Fruit fly (Drosophila melanogaster) whole organism, embryonic: Measurements from ENCODE around the gene CG31313.

Source experiments
- Antp ChIP-seq: fragments of 200-800 bp; sonication (Bioruptor generic); optimal IDR thresholded peaks from 3 replicates; lab custom pipeline; 2016; ENCODE audit warnings: missing biosample characterization, missing genetic modification characterization
- CG10274 ChIP-seq: fragments of 200-800 bp; sonication (Bioruptor generic); optimal IDR thresholded peaks from 3 replicates; lab custom pipeline; 2017; ENCODE audit warnings: missing biosample characterization, mild to moderate bottlenecking, missing genetic modification characterization
- CG11398 ChIP-seq: fragments of 200-800 bp; sonication (Bioruptor generic); optimal IDR thresholded peaks from 2 replicates; lab custom pipeline; 2016; ENCODE audit warnings: missing biosample characterization, missing genetic modification characterization
- CG11696 ChIP-seq: fragments of 200-800 bp; sonication (Bioruptor generic); IDR thresholded peaks from 2 replicates; pipeline ENCODE4 v1.3.6; 2022; ENCODE audit warnings: missing biosample characterization, missing genetic modification characterization
- CG11723 ChIP-seq: fragments of 200-800 bp; sonication (Bioruptor generic); optimal IDR thresholded peaks from 2 replicates; lab custom pipeline; 2017; ENCODE audit warnings: missing biosample characterization, mild to moderate bottlenecking, missing genetic modification characterization
- CG12219 ChIP-seq: fragments of 200-800 bp; sonication (Bioruptor generic); optimal IDR thresholded peaks from 3 replicates; lab custom pipeline; 2018; ENCODE audit warnings: missing biosample characterization, mild to moderate bottlenecking, missing genetic modification characterization
- CG12744 ChIP-seq: fragments of 200-800 bp; sonication (Bioruptor generic); optimal IDR thresholded peaks from 2 replicates; lab custom pipeline; 2016; ENCODE audit warnings: missing biosample characterization, missing genetic modification characterization
- CG15269 ChIP-seq: fragments of 200-800 bp; sonication (Bioruptor generic); optimal IDR thresholded peaks from 2 replicates; lab custom pipeline; 2018; ENCODE audit warnings: missing biosample characterization, mild to moderate bottlenecking, missing genetic modification characterization, moderate library complexity
- CG16779 ChIP-seq: fragments of 200-800 bp; sonication (Bioruptor generic); IDR thresholded peaks from 2 replicates; pipeline ENCODE4 v1.3.6; 2022; ENCODE audit warnings: missing biosample characterization, missing genetic modification characterization
- CG18599 ChIP-seq: fragments of 200-800 bp; sonication (Bioruptor generic); optimal IDR thresholded peaks from 3 replicates; lab custom pipeline; 2017; ENCODE audit warnings: missing biosample characterization, missing genetic modification characterization, mild to moderate bottlenecking, moderate library complexity, missing genetic modification reagents
- CG31441 ChIP-seq: fragments of 200-800 bp; sonication (Bioruptor generic); IDR thresholded peaks from 2 replicates; pipeline ENCODE4 v1.3.6; 2022; ENCODE audit warnings: missing biosample characterization, missing genetic modification characterization
- CG3163 ChIP-seq: fragments of 200-800 bp; sonication (Bioruptor generic); optimal IDR thresholded peaks from 3 replicates; lab custom pipeline; 2016; ENCODE audit warnings: missing biosample characterization, missing genetic modification characterization
- CG42726 ChIP-seq: fragments of 200-800 bp; sonication (Bioruptor generic); IDR thresholded peaks from 2 replicates; pipeline ENCODE4 v1.3.6; 2022; ENCODE audit warnings: missing biosample characterization, missing genetic modification characterization; ENCODE audit not compliant: partially characterized antibody
- CG4617 ChIP-seq: fragments of 200-800 bp; sonication (Bioruptor generic); optimal IDR thresholded peaks from 3 replicates; lab custom pipeline; 2016; ENCODE audit warnings: missing biosample characterization, missing genetic modification characterization, borderline replicate concordance
- CG5245 ChIP-seq: fragments of 200-800 bp; sonication (Bioruptor generic); optimal IDR thresholded peaks from 3 replicates; lab custom pipeline; 2016; ENCODE audit warnings: missing biosample characterization, missing genetic modification characterization
- CG7372 ChIP-seq: fragments of 200-800 bp; sonication (Bioruptor generic); IDR thresholded peaks from 2 replicates; pipeline ENCODE4 v1.3.6; 2022; ENCODE audit warnings: missing biosample characterization, missing genetic modification characterization
- CG7839 ChIP-seq: fragments of 200-800 bp; sonication (Bioruptor generic); optimal IDR thresholded peaks from 3 replicates; lab custom pipeline; 2018; ENCODE audit warnings: missing biosample characterization, mild to moderate bottlenecking, missing genetic modification characterization, moderate library complexity
- CG8281 ChIP-seq: fragments of 200-800 bp; sonication (Bioruptor generic); optimal IDR thresholded peaks from 2 replicates; lab custom pipeline; 2018; ENCODE audit warnings: missing biosample characterization, mild to moderate bottlenecking, missing genetic modification characterization, moderate library complexity
- Dip2 ChIP-seq: fragments of 200-800 bp; sonication (Bioruptor generic); IDR thresholded peaks from 2 replicates; pipeline ENCODE4 v1.3.6; 2022; ENCODE audit warnings: missing biosample characterization, missing genetic modification characterization
- Fer2 ChIP-seq: fragments of 200-800 bp; sonication (Bioruptor generic); optimal IDR thresholded peaks from 2 replicates; lab custom pipeline; 2018; ENCODE audit warnings: missing biosample characterization, mild to moderate bottlenecking, missing genetic modification characterization, moderate library complexity
- HLH4C ChIP-seq: fragments of 200-800 bp; sonication (Bioruptor generic); IDR thresholded peaks from 3 replicates; pipeline ENCODE4 v1.3.6; 2022; ENCODE audit warnings: missing biosample characterization, missing genetic modification characterization; ENCODE audit not compliant: partially characterized antibody
- HLH54F ChIP-seq: fragments of 200-800 bp; sonication (Bioruptor generic); optimal IDR thresholded peaks from 3 replicates; lab custom pipeline; 2016; ENCODE audit warnings: missing biosample characterization, missing genetic modification characterization
- Hr78 ChIP-seq, 2 experiments: fragments of 200-800 bp in 1 of 2; fragments of >200 bp in 1 of 2; sonication (Bioruptor generic) in 1 of 2; optimal IDR thresholded peaks; 2 replicates each; lab custom pipeline; 2017 to 2019; ENCODE audit warnings: missing biosample characterization in 2 of 2, missing genetic modification characterization in 2 of 2, mild to moderate bottlenecking in 1 of 2, moderate library complexity in 1 of 2
- MBD-R2 ChIP-seq: fragments of 200-800 bp; sonication (Bioruptor generic); IDR thresholded peaks from 2 replicates; pipeline ENCODE4 v1.3.6; 2022; ENCODE audit warnings: missing biosample characterization, missing genetic modification characterization
- Max ChIP-seq: fragments of 200-800 bp; sonication (Bioruptor generic); optimal IDR thresholded peaks from 2 replicates; lab custom pipeline; 2016; ENCODE audit warnings: missing biosample characterization, mild to moderate bottlenecking, missing genetic modification characterization
- Oaz ChIP-seq: fragments of 200-800 bp; sonication (Bioruptor generic); IDR thresholded peaks from 2 replicates; pipeline ENCODE4 v1.3.6; 2022; ENCODE audit warnings: missing biosample characterization, missing genetic modification characterization
- Pdp1 ChIP-seq, 2 experiments: fragments of 200-800 bp; sonication (Bioruptor generic); optimal IDR thresholded peaks; 3 replicates each; lab custom pipeline; 2016; ENCODE audit warnings: missing biosample characterization in 2 of 2, missing genetic modification characterization in 2 of 2, mild to moderate bottlenecking in 1 of 2, moderate library complexity in 1 of 2
- Ptx1 ChIP-seq: fragments of 200-800 bp; sonication (Bioruptor generic); IDR thresholded peaks from 2 replicates; pipeline ENCODE4 v1.3.6; 2022; ENCODE audit warnings: missing biosample characterization, missing genetic modification characterization
- Scr ChIP-seq: fragments of 200-800 bp; sonication (Bioruptor generic); IDR thresholded peaks from 2 replicates; pipeline ENCODE4 v1.3.6; 2022; ENCODE audit warnings: missing biosample characterization, missing genetic modification characterization; ENCODE audit not compliant: partially characterized antibody
- Sry-β ChIP-seq: fragments of 200-800 bp; sonication (Bioruptor generic); optimal IDR thresholded peaks from 2 replicates; lab custom pipeline; 2018; ENCODE audit warnings: missing biosample characterization, mild to moderate bottlenecking, missing genetic modification characterization, moderate library complexity
- bbx ChIP-seq: fragments of 200-800 bp; sonication (Bioruptor generic); IDR thresholded peaks from 2 replicates; pipeline ENCODE4 v1.3.6; 2022; ENCODE audit warnings: missing biosample characterization, missing genetic modification characterization; ENCODE audit not compliant: partially characterized antibody
- bigmax ChIP-seq: fragments of 200-800 bp; sonication (Bioruptor generic); optimal IDR thresholded peaks from 2 replicates; lab custom pipeline; 2018; ENCODE audit warnings: missing biosample characterization, mild to moderate bottlenecking, missing genetic modification characterization
- bowl ChIP-seq: fragments of 200-800 bp; sonication (Bioruptor generic); IDR thresholded peaks from 2 replicates; pipeline ENCODE4 v1.3.6; 2022; ENCODE audit warnings: missing biosample characterization, missing genetic modification characterization
- chinmo ChIP-seq: fragments of 200-800 bp; sonication (Bioruptor generic); IDR thresholded peaks from 4 replicates; pipeline ENCODE4 v1.3.6; 2022; ENCODE audit warnings: missing biosample characterization, missing genetic modification characterization; ENCODE audit not compliant: partially characterized antibody
- ems ChIP-seq: fragments of 200-800 bp; sonication (Bioruptor generic); optimal IDR thresholded peaks from 3 replicates; lab custom pipeline; 2016; ENCODE audit warnings: missing biosample characterization, missing genetic modification characterization
- en ChIP-seq: fragments of 200-800 bp; sonication (Bioruptor generic); optimal IDR thresholded peaks from 2 replicates; lab custom pipeline; 2016; ENCODE audit warnings: missing biosample characterization, missing genetic modification characterization
- eve ChIP-seq, 2 experiments: fragments of >200 bp; optimal IDR thresholded peaks; 2 replicates each; lab custom pipeline; 2017; ENCODE audit warnings: missing biosample characterization in 2 of 2, missing genetic modification characterization in 2 of 2
- hth ChIP-seq: fragments of >200 bp; optimal IDR thresholded peaks from 2 replicates; lab custom pipeline; 2017; ENCODE audit warnings: inconsistent platforms
- ind ChIP-seq: fragments of 200-800 bp; sonication (Bioruptor generic); optimal IDR thresholded peaks from 3 replicates; lab custom pipeline; 2016; ENCODE audit warnings: missing biosample characterization, missing genetic modification characterization
- lola ChIP-seq, 3 experiments: fragments of >200 bp in 2 of 3; fragments of 200-800 bp in 1 of 3; sonication (Bioruptor generic) in 1 of 3; optimal IDR thresholded peaks; 2 replicates each; lab custom pipeline; 2017 to 2019; ENCODE audit warnings: missing biosample characterization in 3 of 3, missing genetic modification characterization in 3 of 3, mild to moderate bottlenecking in 1 of 3, moderate library complexity in 1 of 3
- otp ChIP-seq: fragments of 200-800 bp; sonication (Bioruptor generic); IDR thresholded peaks from 3 replicates; pipeline ENCODE4, ENCODE4 v1.3.6; 2022; ENCODE audit warnings: missing biosample characterization, missing genetic modification characterization
- pita ChIP-seq: fragments of 200-800 bp; sonication (Bioruptor generic); optimal IDR thresholded peaks from 2 replicates; lab custom pipeline; 2017; ENCODE audit warnings: missing biosample characterization, mild to moderate bottlenecking, missing genetic modification characterization
- pros ChIP-seq: fragments of 200-800 bp; sonication (Bioruptor generic); optimal IDR thresholded peaks from 3 replicates; lab custom pipeline; 2019; ENCODE audit warnings: missing biosample characterization, mild to moderate bottlenecking, missing genetic modification characterization, moderate library complexity
- repo ChIP-seq: fragments of 200-800 bp; sonication (Bioruptor generic); optimal IDR thresholded peaks from 2 replicates; lab custom pipeline; 2016; ENCODE audit warnings: missing biosample characterization, missing genetic modification characterization
- sens ChIP-seq: fragments of 200-800 bp; sonication (Bioruptor generic); peaks from one replicate; lab custom pipeline; 2016; ENCODE audit warnings: missing biosample characterization, missing genetic modification characterization
- tll ChIP-seq, 2 experiments: fragments of 200-800 bp in 1 of 2; fragments of >200 bp in 1 of 2; sonication (Bioruptor generic) in 1 of 2; optimal IDR thresholded peaks; 2 replicates each; lab custom pipeline; 2017 to 2019; ENCODE audit warnings: missing biosample characterization in 2 of 2, missing genetic modification characterization in 2 of 2, mild to moderate bottlenecking in 1 of 2, moderate library complexity in 1 of 2
- zf30C ChIP-seq: fragments of 200-800 bp; sonication (Bioruptor generic); optimal IDR thresholded peaks from 3 replicates; lab custom pipeline; 2018; ENCODE audit warnings: missing biosample characterization, mild to moderate bottlenecking, missing genetic modification characterization
- zfh1 ChIP-seq: fragments of 200-800 bp; sonication (Bioruptor generic); IDR thresholded peaks from 3 replicates; pipeline ENCODE4 v1.3.6; 2022; ENCODE audit warnings: missing biosample characterization, missing genetic modification characterization

The CG31313 gene

DNA sequence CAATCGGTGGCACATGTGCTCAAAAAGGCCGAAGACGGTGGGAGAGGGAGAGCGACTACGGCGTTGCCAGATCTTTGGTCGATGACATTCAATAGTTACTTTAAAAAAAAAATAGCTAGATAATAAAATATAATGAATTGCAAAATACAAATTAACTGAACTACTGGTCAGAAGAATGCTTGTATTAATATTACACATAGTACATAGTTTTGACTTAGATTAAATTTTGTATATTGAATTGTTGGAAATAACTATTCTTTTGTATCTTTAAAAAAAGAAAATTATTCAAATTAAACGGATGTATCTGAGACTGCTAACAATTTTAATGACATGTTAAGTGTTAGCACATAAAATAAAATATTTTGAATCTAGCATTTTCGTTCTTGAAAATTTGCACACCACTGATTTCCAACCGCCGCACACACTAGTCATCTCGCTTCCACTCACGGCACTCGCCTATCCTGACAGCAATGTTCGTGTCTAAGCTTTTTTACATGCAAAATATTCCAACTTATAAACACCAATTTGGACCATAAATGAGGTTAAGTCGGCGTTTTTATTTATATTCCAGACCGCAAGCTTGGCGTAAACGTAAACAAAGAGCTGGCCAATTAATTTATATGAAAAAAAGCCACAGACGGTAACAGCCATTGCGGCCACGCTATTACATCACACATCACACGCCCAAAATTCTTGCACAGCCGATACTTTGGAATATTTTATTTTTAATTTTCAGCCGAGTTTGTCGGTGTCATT, 7.9 kb upstream of the CG31313 start (continued):
- TF ChIP-seq Fer2 (tag; lab: Kevin White, UChicago) (peak; percentile 59), CG7839 (peak; percentile 81), bbx (GFP tag; lab: Robert Waterston, UW) (no peak), CG4617 (GFP tag; lab: Kevin White, UChicago) (no peak), sens (peak; percentile 82), bowl (GFP tag; lab: Robert Waterston, UW) (no peak), CG12744 (GFP tag; lab: Kevin White, UChicago) (peak; percentile 15), chinmo (no peak), en (GFP tag; lab: Kevin White, UChicago) (no peak), CG12219 (GFP tag; lab: Kevin White, UChicago) (peak; percentile 44), Pdp1 (GFP tag; optimal IDR thresholded peaks at IDR 0.05; lab: Kevin White, UChicago) (peak; percentile 47 to 95), Oaz (GFP tag; lab: Robert Waterston, UW) (no peak), hth (no peak), zf30C (GFP tag; lab: Kevin White, UChicago) (no peak), ind (GFP tag; lab: Kevin White, UChicago) (peak; percentile 80), pita (GFP tag; lab: Kevin White, UChicago) (no peak), tll (GFP tag; optimal IDR thresholded peaks at IDR 0.05; lab: Kevin White, UChicago) (peak in 1 of 2 experiments; percentile 12), CG11398 (GFP tag; lab: Kevin White, UChicago) (peak; percentile 13), Antp (GFP tag; lab: Kevin White, UChicago) (no peak), Ptx1 (GFP tag; lab: Robert Waterston, UW) (peak; percentile 82), eve (GFP tag; optimal IDR thresholded peaks at IDR 0.05; lab: Kevin White, UChicago) (no peak), zfh1 (peak; percentile 53; the same call in 2 of the 3 replicates), Sry-β (GFP tag; lab: Kevin White, UChicago) (peak; percentile 86), CG5245 (GFP tag; lab: Kevin White, UChicago) (peak; percentile 14), CG16779 (GFP tag; lab: Robert Waterston, UW) (no peak), Hr78 (GFP tag; optimal IDR thresholded peaks at IDR 0.05; lab: Kevin White, UChicago) (peak in 1 of 2 experiments; percentile 5), HLH54F (peak; percentile 52), HLH4C (GFP tag; lab: Robert Waterston, UW) (no peak), CG31441 (peak; percentile 83), CG15269 (tag; lab: Kevin White, UChicago) (peak; percentile 82), Dip2 (no peak), bigmax (peak; percentile 97), CG3163 (GFP tag; lab: Kevin White, UChicago) (no peak), CG7372 (GFP tag; lab: Robert Waterston, UW) (0 out of 2 replicates have a peak, but pooled peaks have one; percentile 17), Max (GFP tag; lab: Kevin White, UChicago) (peak; percentile 29), CG10274 (GFP tag; lab: Kevin White, UChicago) (peak; percentile 49), CG42726 (GFP tag; lab: Robert Waterston, UW) (no peak), repo (GFP tag; lab: Kevin White, UChicago) (no peak), ems (GFP tag; lab: Kevin White, UChicago) (peak; percentile 45), pros (GFP tag; lab: Kevin White, UChicago) (no peak), CG8281 (peak; percentile 39), otp (GFP tag; lab: Robert Waterston, UW) (0 out of 3 replicates have a peak, but pooled peaks have one; percentile 17), MBD-R2 (peak; percentile 39), CG11723 (GFP tag; lab: Kevin White, UChicago) (peak; percentile 46), CG18599 (GFP tag; lab: Kevin White, UChicago) (peak; percentile 84), lola (GFP tag; optimal IDR thresholded peaks at IDR 0.05; lab: Kevin White, UChicago) (peak in 1 of 3 experiments; percentile 81), CG11696 (GFP tag; lab: Robert Waterston, UW) (no peak), Scr (no peak)
